Fruit fly (Drosophila melanogaster) whole organism, embryonic: Measurements from ENCODE around the gene CG13917.

ENCODE experiments used
- Aef1 ChIP-seq: fragments of 200-800 bp; sonication (Bioruptor generic); IDR thresholded peaks from 3 replicates; pipeline ENCODE4 v1.3.6; 2022; ENCODE audit warnings: missing biosample characterization, missing genetic modification characterization
- B-H1 ChIP-seq: fragments of 200-800 bp; sonication (Bioruptor generic); IDR thresholded peaks from 3 replicates; pipeline ENCODE4 v1.3.6; 2022; ENCODE audit warnings: missing biosample characterization, missing genetic modification characterization
- CG1024 ChIP-seq: fragments of 200-800 bp; sonication (Bioruptor generic); IDR thresholded peaks from 2 replicates; pipeline ENCODE4 v1.3.6; 2022; ENCODE audit warnings: missing biosample characterization, missing genetic modification characterization
- CG10979 ChIP-seq: fragments of 200-800 bp; sonication (Bioruptor generic); optimal IDR thresholded peaks from 2 replicates; lab custom pipeline; 2018; ENCODE audit warnings: missing biosample characterization, mild to moderate bottlenecking, missing genetic modification characterization, moderate library complexity
- CG12659 ChIP-seq: fragments of 200-800 bp; sonication (Bioruptor generic); optimal IDR thresholded peaks from 3 replicates; lab custom pipeline; 2017; ENCODE audit warnings: mild to moderate bottlenecking, missing biosample characterization, missing genetic modification reagents, missing genetic modification characterization
- CG12769 ChIP-seq: fragments of 200-800 bp; sonication (Bioruptor generic); optimal IDR thresholded peaks from 2 replicates; lab custom pipeline; 2019; ENCODE audit warnings: missing biosample characterization, mild to moderate bottlenecking, missing genetic modification characterization, moderate library complexity
- CG14441 ChIP-seq: fragments of 200-800 bp; sonication (Bioruptor generic); IDR thresholded peaks from 2 replicates; pipeline ENCODE4 v1.3.6; 2022; ENCODE audit warnings: missing biosample characterization, missing genetic modification characterization
- CG14710 ChIP-seq: fragments of 200-800 bp; sonication (Bioruptor generic); optimal IDR thresholded peaks from 3 replicates; lab custom pipeline; 2019; ENCODE audit warnings: missing biosample characterization, mild to moderate bottlenecking, missing genetic modification characterization, moderate library complexity
- CG15011 ChIP-seq: fragments of 200-800 bp; sonication (Bioruptor generic); optimal IDR thresholded peaks from 3 replicates; lab custom pipeline; 2018; ENCODE audit warnings: missing biosample characterization, mild to moderate bottlenecking, missing genetic modification characterization
- CG15514 ChIP-seq: fragments of 200-800 bp; sonication (Bioruptor generic); optimal IDR thresholded peaks from 3 replicates; lab custom pipeline; 2017; ENCODE audit warnings: missing biosample characterization, missing genetic modification characterization, mild to moderate bottlenecking, moderate library complexity, missing genetic modification reagents
- CG17359 ChIP-seq: fragments of 200-800 bp; sonication (Bioruptor generic); optimal IDR thresholded peaks from 3 replicates; lab custom pipeline; 2018; ENCODE audit warnings: missing biosample characterization, mild to moderate bottlenecking, missing genetic modification characterization, moderate library complexity
- CG18011 ChIP-seq: fragments of 200-800 bp; sonication (Bioruptor generic); optimal IDR thresholded peaks from 2 replicates; lab custom pipeline; 2017; ENCODE audit warnings: missing biosample characterization, missing genetic modification characterization, mild to moderate bottlenecking, moderate library complexity, missing genotype
- CG18599 ChIP-seq: fragments of 200-800 bp; sonication (Bioruptor generic); optimal IDR thresholded peaks from 3 replicates; lab custom pipeline; 2017; ENCODE audit warnings: missing biosample characterization, missing genetic modification characterization, mild to moderate bottlenecking, moderate library complexity, missing genetic modification reagents
- CG2678 ChIP-seq: fragments of 200-800 bp; sonication (Bioruptor generic); optimal IDR thresholded peaks from 3 replicates; lab custom pipeline; 2019; ENCODE audit warnings: missing biosample characterization, mild to moderate bottlenecking, missing genetic modification characterization, moderate library complexity
- CG30020 ChIP-seq: fragments of 200-800 bp; optimal IDR thresholded peaks from 2 replicates; lab custom pipeline; 2019; ENCODE audit warnings: missing biosample characterization, mild to moderate bottlenecking, missing genetic modification characterization, moderate library complexity
- CG3281 ChIP-seq: fragments of 200-800 bp; sonication (Bioruptor generic); optimal IDR thresholded peaks from 3 replicates; lab custom pipeline; 2017; ENCODE audit warnings: missing biosample characterization, mild to moderate bottlenecking, missing genetic modification characterization
- CG4360 ChIP-seq: fragments of 200-800 bp; sonication (Bioruptor generic); IDR thresholded peaks from 2 replicates; pipeline ENCODE4 v1.3.6; 2022; ENCODE audit warnings: missing biosample characterization, missing genetic modification characterization
- CG6254 ChIP-seq: fragments of 200-800 bp; sonication (Bioruptor generic); optimal IDR thresholded peaks from 3 replicates; lab custom pipeline; 2017; ENCODE audit warnings: mild to moderate bottlenecking, missing biosample characterization, missing genetic modification reagents, missing genetic modification characterization
- CG6765 ChIP-seq: fragments of 200-800 bp; sonication (Bioruptor generic); optimal IDR thresholded peaks from 3 replicates; lab custom pipeline; 2017; ENCODE audit warnings: missing biosample characterization, mild to moderate bottlenecking, missing genetic modification characterization
- CG7372 ChIP-seq: fragments of 200-800 bp; sonication (Bioruptor generic); IDR thresholded peaks from 2 replicates; pipeline ENCODE4 v1.3.6; 2022; ENCODE audit warnings: missing biosample characterization, missing genetic modification characterization
- CG7839 ChIP-seq: fragments of 200-800 bp; sonication (Bioruptor generic); optimal IDR thresholded peaks from 3 replicates; lab custom pipeline; 2018; ENCODE audit warnings: missing biosample characterization, mild to moderate bottlenecking, missing genetic modification characterization, moderate library complexity
- CG7987 ChIP-seq: fragments of 200-800 bp; sonication (Bioruptor generic); optimal IDR thresholded peaks from 2 replicates; lab custom pipeline; 2018; ENCODE audit warnings: missing biosample characterization, mild to moderate bottlenecking, missing genetic modification characterization, moderate library complexity
- CG8089 ChIP-seq: fragments of 200-800 bp; sonication (Bioruptor generic); optimal IDR thresholded peaks from 3 replicates; lab custom pipeline; 2016; ENCODE audit warnings: missing biosample characterization, missing genetic modification characterization
- CG9437 ChIP-seq: fragments of 200-800 bp; sonication (Bioruptor generic); optimal IDR thresholded peaks from 2 replicates; lab custom pipeline; 2018; ENCODE audit warnings: missing biosample characterization, mild to moderate bottlenecking, missing genetic modification characterization
- Dek ChIP-seq: fragments of 200-800 bp; sonication (Bioruptor generic); optimal IDR thresholded peaks from 3 replicates; lab custom pipeline; 2019; ENCODE audit warnings: missing biosample characterization, mild to moderate bottlenecking, missing genetic modification characterization, moderate library complexity
- H15 ChIP-seq: fragments of 200-800 bp; sonication (Bioruptor generic); IDR thresholded peaks from 3 replicates; pipeline ENCODE4 v1.3.6; 2022; ENCODE audit warnings: missing biosample characterization, missing genetic modification characterization
- MBD-R2 ChIP-seq: fragments of 200-800 bp; sonication (Bioruptor generic); IDR thresholded peaks from 2 replicates; pipeline ENCODE4 v1.3.6; 2022; ENCODE audit warnings: missing biosample characterization, missing genetic modification characterization
- Max ChIP-seq: fragments of 200-800 bp; sonication (Bioruptor generic); optimal IDR thresholded peaks from 2 replicates; lab custom pipeline; 2016; ENCODE audit warnings: missing biosample characterization, mild to moderate bottlenecking, missing genetic modification characterization
- Neu2 ChIP-seq: fragments of 200-800 bp; sonication (Bioruptor generic); optimal IDR thresholded peaks from 3 replicates; lab custom pipeline; 2016; ENCODE audit warnings: missing biosample characterization, missing genetic modification characterization, borderline replicate concordance
- Oli ChIP-seq: fragments of 200-800 bp; sonication (Bioruptor generic); optimal IDR thresholded peaks from 2 replicates; lab custom pipeline; 2018; ENCODE audit warnings: missing biosample characterization, mild to moderate bottlenecking, missing genetic modification characterization, moderate library complexity
- ac ChIP-seq: fragments of 200-800 bp; sonication (Bioruptor generic); optimal IDR thresholded peaks from 3 replicates; lab custom pipeline; 2017; ENCODE audit warnings: missing biosample characterization, mild to moderate bottlenecking, missing genetic modification characterization
- bigmax ChIP-seq: fragments of 200-800 bp; sonication (Bioruptor generic); optimal IDR thresholded peaks from 2 replicates; lab custom pipeline; 2018; ENCODE audit warnings: missing biosample characterization, mild to moderate bottlenecking, missing genetic modification characterization
- bsh ChIP-seq, 2 experiments: fragments of 200-800 bp; sonication (Bioruptor generic); optimal IDR thresholded peaks; 2 replicates each; lab custom pipeline; 2017 to 2018; ENCODE audit warnings: mild to moderate bottlenecking in 2 of 2, missing biosample characterization in 2 of 2, missing genetic modification characterization in 2 of 2, moderate library complexity in 1 of 2
- btn ChIP-seq: fragments of 200-800 bp; sonication (Bioruptor generic); optimal IDR thresholded peaks from 2 replicates; lab custom pipeline; 2016; ENCODE audit warnings: missing biosample characterization, missing genetic modification characterization
- cg ChIP-seq: fragments of 200-800 bp; sonication (Bioruptor generic); optimal IDR thresholded peaks from 3 replicates; lab custom pipeline; 2019; ENCODE audit warnings: missing biosample characterization, mild to moderate bottlenecking, missing genetic modification characterization, moderate library complexity
- crol ChIP-seq: fragments of 200-800 bp; sonication (Bioruptor generic); IDR thresholded peaks from 2 replicates; pipeline ENCODE4 v1.3.6; 2022; ENCODE audit warnings: missing biosample characterization, missing genetic modification characterization
- en ChIP-seq: fragments of 200-800 bp; sonication (Bioruptor generic); optimal IDR thresholded peaks from 2 replicates; lab custom pipeline; 2016; ENCODE audit warnings: missing biosample characterization, missing genetic modification characterization
- ftz-f1 ChIP-seq: fragments of 200-800 bp; sonication (Bioruptor generic); optimal IDR thresholded peaks from 2 replicates; lab custom pipeline; 2016; ENCODE audit warnings: missing biosample characterization, missing genetic modification characterization
- hkb ChIP-seq, 2 experiments: fragments of 200-800 bp in 1 of 2; fragments of >200 bp in 1 of 2; sonication (Bioruptor generic) in 1 of 2; IDR thresholded peaks in 1 of 2; optimal IDR thresholded peaks in 1 of 2; 2 replicates each; pipeline versions ENCODE4 v1.3.6 to Lab custom; 2017 to 2022; ENCODE audit warnings: missing biosample characterization in 1 of 2, missing genetic modification characterization in 1 of 2
- ind ChIP-seq: fragments of 200-800 bp; sonication (Bioruptor generic); optimal IDR thresholded peaks from 3 replicates; lab custom pipeline; 2016; ENCODE audit warnings: missing biosample characterization, missing genetic modification characterization
- kay ChIP-seq: fragments of 200-800 bp; sonication (Bioruptor generic); optimal IDR thresholded peaks from 2 replicates; lab custom pipeline; 2016; ENCODE audit warnings: missing biosample characterization, missing genetic modification characterization
- pros ChIP-seq: fragments of 200-800 bp; sonication (Bioruptor generic); optimal IDR thresholded peaks from 3 replicates; lab custom pipeline; 2019; ENCODE audit warnings: missing biosample characterization, mild to moderate bottlenecking, missing genetic modification characterization, moderate library complexity
- sna ChIP-seq: fragments of 200-800 bp; sonication (Bioruptor generic); IDR thresholded peaks from 2 replicates; pipeline ENCODE4 v1.3.6; 2022; ENCODE audit warnings: missing biosample characterization, missing genetic modification characterization; ENCODE audit not compliant: partially characterized antibody
- so ChIP-seq: fragments of 200-800 bp; sonication (Bioruptor generic); IDR thresholded peaks from 3 replicates; pipeline ENCODE4 v1.3.6; 2022; ENCODE audit warnings: missing biosample characterization, missing genetic modification characterization
- stc ChIP-seq: fragments of 200-800 bp; sonication (Bioruptor generic); IDR thresholded peaks from 2 replicates; pipeline ENCODE4 v1.3.6; 2022; ENCODE audit warnings: missing biosample characterization, missing genetic modification characterization
- twi ChIP-seq: fragments of 200-800 bp; optimal IDR thresholded peaks from 2 replicates; lab custom pipeline; 2019; ENCODE audit warnings: missing biosample characterization, mild to moderate bottlenecking, missing genetic modification characterization, moderate library complexity
- usp ChIP-seq: fragments of >200 bp; optimal IDR thresholded peaks from 2 replicates; lab custom pipeline; 2017; ENCODE audit warnings: missing biosample characterization, missing genetic modification characterization
- vfl ChIP-seq: fragments of 200-800 bp; sonication (Bioruptor generic); optimal IDR thresholded peaks from 2 replicates; lab custom pipeline; 2016; ENCODE audit warnings: missing biosample characterization, missing genetic modification characterization

Gene CG13917

DNA sequence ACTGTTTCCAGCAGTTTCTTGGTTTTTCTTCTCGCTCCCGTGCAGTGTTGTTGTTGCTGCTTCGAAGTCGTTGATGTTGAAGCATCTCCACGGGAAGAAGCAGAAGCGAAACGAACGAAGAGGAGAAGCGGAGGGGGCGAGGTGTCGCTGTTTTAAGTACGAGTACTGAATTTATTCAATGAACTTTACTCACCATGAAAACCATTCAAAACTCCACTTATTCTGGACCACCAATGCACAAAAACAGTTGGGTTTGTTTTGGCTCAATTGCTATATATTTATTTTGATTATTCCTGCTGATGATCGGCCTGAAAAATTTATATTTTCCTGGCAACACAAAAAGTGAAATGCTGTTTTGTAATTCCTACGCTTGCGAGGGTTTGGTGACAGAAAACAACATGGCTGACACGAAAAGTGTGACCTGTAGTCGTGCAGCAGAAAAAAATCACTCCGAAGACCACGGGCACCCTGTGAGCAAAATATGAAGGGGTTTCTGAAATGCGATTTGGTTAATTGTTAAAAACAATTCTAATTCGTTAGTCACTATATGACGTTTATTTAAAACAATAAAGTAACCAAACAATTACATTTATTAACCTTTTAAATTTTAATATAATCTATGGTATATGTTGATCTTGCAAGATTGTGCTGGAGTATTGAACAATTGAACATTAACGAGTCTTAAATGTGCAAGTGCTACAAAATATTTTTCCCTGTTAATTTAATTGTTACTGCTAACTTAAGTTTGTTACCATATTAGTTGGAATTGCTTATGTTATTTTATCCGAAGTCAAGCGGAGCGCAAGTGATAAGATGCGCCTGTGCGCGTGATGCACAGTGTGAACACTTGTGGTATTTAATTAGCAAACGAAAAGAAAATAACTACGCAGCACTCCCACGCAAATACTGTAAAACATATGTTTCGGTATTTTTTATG, 8.0 kb upstream of the CG13917 start, which contains the start of gene CG7879 (continued):
- TF ChIP-seq CG14710 (tag; lab: Kevin White, UChicago) (peak; percentile 72), CG7987 (GFP tag; lab: Kevin White, UChicago) (no peak), H15 (GFP tag; lab: Robert Waterston, UW) (no peak), hkb (optimal IDR thresholded peaks at IDR 0.05; lab: Kevin White, UChicago) (no peak), hkb (GFP tag; IDR thresholded peaks at IDR 0.05; lab: Robert Waterston, UW) (0 out of 2 replicates have a peak, but pooled peaks have one; percentile 24), CG14441 (GFP tag; lab: Robert Waterston, UW) (no peak), CG2678 (tag; lab: Kevin White, UChicago) (no peak), CG7839 (tag; lab: Kevin White, UChicago) (peak; percentile 15), B-H1 (GFP tag; lab: Robert Waterston, UW) (no peak), so (GFP tag; lab: Robert Waterston, UW) (no peak), ac (GFP tag; lab: Kevin White, UChicago) (no peak), CG12659 (GFP tag; lab: Kevin White, UChicago) (peak; percentile 59), btn (GFP tag; lab: Kevin White, UChicago) (no peak), twi (no peak), CG18599 (GFP tag; lab: Kevin White, UChicago) (no peak), usp (GFP tag; lab: Kevin White, UChicago) (no peak), vfl (no peak), ftz-f1 (no peak), CG1024 (GFP tag; lab: Robert Waterston, UW) (peak; percentile 20; the same call in 1 of the 2 replicates), cg (no peak), CG15011 (GFP tag; lab: Kevin White, UChicago) (no peak), CG3281 (no peak), stc (GFP tag; lab: Robert Waterston, UW) (no peak), CG10979 (tag; lab: Kevin White, UChicago) (no peak), bsh (GFP tag; optimal IDR thresholded peaks at IDR 0.05; lab: Kevin White, UChicago) (no peak), CG30020 (peak; percentile 92), CG6765 (GFP tag; lab: Kevin White, UChicago) (no peak), sna (GFP tag; lab: Robert Waterston, UW) (no peak), CG9437 (GFP tag; lab: Kevin White, UChicago) (peak; percentile 65), MBD-R2 (GFP tag; lab: Robert Waterston, UW) (no peak; the same call in 1 of the 2 replicates), Oli (tag; lab: Kevin White, UChicago) (peak; percentile 42), Dek (tag; lab: Kevin White, UChicago) (no peak), Max (no peak), Aef1 (no peak), crol (GFP tag; lab: Robert Waterston, UW) (peak; percentile 90), Neu2 (no peak), CG7372 (GFP tag; lab: Robert Waterston, UW) (no peak), CG17359 (tag; lab: Kevin White, UChicago) (no peak), CG6254 (peak; percentile 99), CG15514 (GFP tag; lab: Kevin White, UChicago) (peak; percentile 63), ind (GFP tag; lab: Kevin White, UChicago) (no peak), CG8089 (no peak), pros (GFP tag; lab: Kevin White, UChicago) (no peak), en (GFP tag; lab: Kevin White, UChicago) (no peak), kay (GFP tag; lab: Kevin White, UChicago) (no peak), CG18011 (GFP tag; lab: Kevin White, UChicago) (no peak), bigmax (GFP tag; lab: Kevin White, UChicago) (no peak), CG4360 (peak; percentile 71), CG12769 (tag; lab: Kevin White, UChicago) (no peak)
